Worm (Caenorhabditis elegans) whole organism, young adult: ENCODE data around the gene pks-1.

Source experiments
- B0019.2 ChIP-seq: fragments of 200-800 bp; sonication (Bioruptor generic); conservative IDR thresholded peaks from 2 replicates; pipeline ENCODE4 v1.3.6; 2022; ENCODE audit warnings: missing genetic modification reagents, missing genetic modification characterization, missing compliant biosample characterization
- B0035.1 ChIP-seq: sonication (generic microtip); optimal IDR thresholded peaks from 2 replicates; lab custom pipeline; 2016; ENCODE audit warnings: missing genetic modification characterization, mild to moderate bottlenecking, missing compliant biosample characterization, missing genotype, missing genetic modification reagents
- C17E4.6 ChIP-seq: fragments of 200-800 bp; sonication (Bioruptor generic); IDR thresholded peaks from 2 replicates; pipeline ENCODE4 v1.3.6; 2022; ENCODE audit warnings: missing genetic modification reagents, missing genetic modification characterization, missing compliant biosample characterization
- F52B5.7 ChIP-seq: sonication (generic microtip); optimal IDR thresholded peaks from 2 replicates; lab custom pipeline; 2016; ENCODE audit warnings: mild to moderate bottlenecking, missing genetic modification characterization, missing compliant biosample characterization
- F55B11.4 ChIP-seq: sonication (generic microtip); optimal IDR thresholded peaks from 2 replicates; lab custom pipeline; 2016; ENCODE audit warnings: missing compliant biosample characterization, missing genetic modification characterization, borderline replicate concordance; ENCODE audit not compliant: insufficient read depth
- F57A8.1 ChIP-seq: fragments of 200-800 bp; sonication (Bioruptor generic); optimal IDR thresholded peaks from 2 replicates; lab custom pipeline; 2018; ENCODE audit warnings: mild to moderate bottlenecking, missing genetic modification characterization, moderate library complexity, missing compliant biosample characterization
- Y53F4B.3 ChIP-seq: fragments of 200-800 bp; sonication (Bioruptor generic); IDR thresholded peaks from 2 replicates; pipeline ENCODE4 v1.3.6; 2022; ENCODE audit warnings: missing genetic modification reagents, missing genetic modification characterization, missing compliant biosample characterization
- Y67H2A.10 ChIP-seq: fragments of 200-800 bp; sonication (Bioruptor generic); conservative IDR thresholded peaks from 2 replicates; pipeline ENCODE4 v1.3.6; 2022; ENCODE audit warnings: missing genetic modification reagents, missing genetic modification characterization, missing compliant biosample characterization
- ama-1 ChIP-seq, 3 experiments: fragments of 150-350 bp in 1 of 3; sonication (generic microtip) in 2 of 3; optimal IDR thresholded peaks; 2 replicates each; lab custom pipeline; 2014 to 2018; ENCODE audit warnings: missing biosample characterization in 2 of 3, missing genetic modification characterization in 2 of 3, missing genetic modification reagents in 2 of 3
- athp-1 ChIP-seq: sonication (generic microtip); optimal IDR thresholded peaks from 2 replicates; lab custom pipeline; 2017; ENCODE audit warnings: mild to moderate bottlenecking, missing genetic modification characterization, missing compliant biosample characterization
- ceh-27 ChIP-seq: fragments of 200-800 bp; sonication (Bioruptor generic); optimal IDR thresholded peaks from 2 replicates; lab custom pipeline; 2018; ENCODE audit warnings: mild to moderate bottlenecking, missing genetic modification characterization, moderate library complexity, missing compliant biosample characterization
- ceh-40 ChIP-seq: fragments of 200-800 bp; sonication (Bioruptor generic); IDR thresholded peaks from 2 replicates; pipeline ENCODE4 v1.3.6; 2022; ENCODE audit warnings: missing genetic modification characterization, missing compliant biosample characterization
- chd-7 ChIP-seq: sonication (generic microtip); optimal IDR thresholded peaks from 2 replicates; lab custom pipeline; 2016; ENCODE audit warnings: mild to moderate bottlenecking, missing genetic modification characterization, moderate library complexity, missing compliant biosample characterization
- efl-1 ChIP-seq: fragments of 150-350 bp; optimal IDR thresholded peaks from 2 replicates; lab custom pipeline; 2014; ENCODE audit warnings: missing biosample characterization, missing genetic modification reagents, missing genetic modification characterization
- egl-18 ChIP-seq: fragments of 200-800 bp; sonication (Bioruptor generic); IDR thresholded peaks from 2 replicates; pipeline ENCODE4 v1.3.6; 2022; ENCODE audit warnings: missing genetic modification reagents, missing genetic modification characterization, missing compliant biosample characterization
- hlh-12 ChIP-seq: sonication (generic microtip); optimal IDR thresholded peaks from 2 replicates; lab custom pipeline; 2016; ENCODE audit warnings: missing genetic modification characterization, missing compliant biosample characterization
- hmg-1.2 ChIP-seq: fragments of 200-800 bp; sonication (Bioruptor generic); IDR thresholded peaks from 2 replicates; pipeline ENCODE4 v1.3.6; 2022; ENCODE audit warnings: missing genetic modification reagents, missing genetic modification characterization, missing compliant biosample characterization
- hsf-1 ChIP-seq: fragments of 200-800 bp; sonication (Bioruptor generic); IDR thresholded peaks from 2 replicates; pipeline ENCODE4 v1.3.6; 2022; ENCODE audit warnings: missing genetic modification reagents, missing genetic modification characterization, missing compliant biosample characterization
- lin-26 ChIP-seq: fragments of 200-800 bp; sonication (Bioruptor generic); IDR thresholded peaks from 2 replicates; pipeline ENCODE4 v1.3.6; 2022; ENCODE audit warnings: missing genetic modification reagents, missing genetic modification characterization, missing compliant biosample characterization
- lir-1 ChIP-seq: fragments of 200-800 bp; sonication (Bioruptor generic); conservative IDR thresholded peaks from 2 replicates; pipeline ENCODE4 v1.3.6; 2022; ENCODE audit warnings: missing genetic modification reagents, missing genetic modification characterization, missing compliant biosample characterization
- lsl-1 ChIP-seq: fragments of 200-800 bp; sonication (Bioruptor generic); optimal IDR thresholded peaks from 2 replicates; lab custom pipeline; 2018; ENCODE audit warnings: mild to moderate bottlenecking, missing genetic modification characterization, moderate library complexity, missing compliant biosample characterization
- madf-10 ChIP-seq: sonication (generic microtip); optimal IDR thresholded peaks from 2 replicates; lab custom pipeline; 2016; ENCODE audit warnings: mild to moderate bottlenecking, missing genetic modification characterization, missing compliant biosample characterization
- madf-6 ChIP-seq: fragments of 200-800 bp; sonication (Bioruptor generic); IDR thresholded peaks from 2 replicates; pipeline ENCODE4 v1.3.6; 2022; ENCODE audit warnings: missing genetic modification reagents, missing genetic modification characterization, missing compliant biosample characterization
- madf-8 ChIP-seq: fragments of 200-800 bp; sonication (Bioruptor generic); conservative IDR thresholded peaks from 2 replicates; pipeline ENCODE4 v1.3.6; 2022; ENCODE audit warnings: missing genetic modification reagents, missing genetic modification characterization, missing compliant biosample characterization
- mes-4 ChIP-seq: sonication (generic microtip); optimal IDR thresholded peaks from 2 replicates; lab custom pipeline; 2016; ENCODE audit warnings: missing genotype, missing genetic modification characterization, missing compliant biosample characterization
- mxl-1 ChIP-seq: sonication (generic microtip); optimal IDR thresholded peaks from 2 replicates; lab custom pipeline; 2016; ENCODE audit warnings: missing genetic modification characterization, missing compliant biosample characterization
- nfyb-1 ChIP-seq: fragments of 200-800 bp; sonication (Bioruptor generic); IDR thresholded peaks from 2 replicates; pipeline ENCODE4 v1.3.6; 2022; ENCODE audit warnings: missing genetic modification reagents, missing genetic modification characterization, missing compliant biosample characterization
- nhr-80 ChIP-seq: sonication (generic microtip); optimal IDR thresholded peaks from 2 replicates; lab custom pipeline; 2016; ENCODE audit warnings: missing genetic modification characterization, missing compliant biosample characterization
- rcor-1 ChIP-seq: fragments of 200-800 bp; sonication (Bioruptor generic); IDR thresholded peaks from 2 replicates; pipeline ENCODE4 v1.3.6; 2022; ENCODE audit warnings: missing genetic modification reagents, missing genetic modification characterization, missing compliant biosample characterization
- rec-8 ChIP-seq, 2 experiments: sonication (generic microtip); optimal IDR thresholded peaks; 2 replicates each; lab custom pipeline; 2016; ENCODE audit warnings: mild to moderate bottlenecking in 2 of 2, missing genetic modification characterization in 2 of 2, missing genetic modification reagents in 2 of 2, missing genotype in 2 of 2, missing biosample characterization in 1 of 2, missing compliant biosample characterization in 1 of 2, moderate library complexity in 1 of 2
- snpc-1.1 ChIP-seq: sonication (generic microtip); optimal IDR thresholded peaks from 2 replicates; lab custom pipeline; 2017; ENCODE audit warnings: missing genetic modification characterization, mild to moderate bottlenecking, missing compliant biosample characterization, antibody characterized with exemption, moderate library complexity, missing genotype, missing genetic modification reagents; ENCODE audit not compliant: insufficient read depth
- snpc-3.4 ChIP-seq: sonication (generic microtip); optimal IDR thresholded peaks from 2 replicates; lab custom pipeline; 2017; ENCODE audit warnings: missing genetic modification characterization, mild to moderate bottlenecking, missing compliant biosample characterization, antibody characterized with exemption, moderate library complexity, missing genotype, missing genetic modification reagents
- xnd-1 ChIP-seq: sonication (generic microtip); optimal IDR thresholded peaks from 2 replicates; lab custom pipeline; 2016; ENCODE audit warnings: missing genotype, missing genetic modification reagents, missing genetic modification characterization, missing compliant biosample characterization
- zfh-2 ChIP-seq: fragments of 200-800 bp; sonication (Bioruptor generic); conservative IDR thresholded peaks from 2 replicates; pipeline ENCODE4 v1.3.6; 2022; ENCODE audit warnings: missing genetic modification reagents, missing genetic modification characterization, missing compliant biosample characterization
- ztf-18 ChIP-seq: sonication (generic microtip); optimal IDR thresholded peaks from 2 replicates; lab custom pipeline; 2016; ENCODE audit warnings: missing genotype, mild to moderate bottlenecking, missing genetic modification characterization, missing compliant biosample characterization
- ztf-28 ChIP-seq: fragments of 200-800 bp; sonication (Bioruptor generic); IDR thresholded peaks from 2 replicates; pipeline ENCODE4 v1.3.6; 2022; ENCODE audit warnings: missing genetic modification reagents, missing genetic modification characterization, missing compliant biosample characterization

pks-1 gene

ce11 chrX:5372638-5373037 is 41.0 kb upstream of the pks-1 start, which contains the start of gene F35C8.8:
F35C8.8 (minus strand) TSS chrX:5372639.
- TF ChIP-seq madf-6 (GFP tag; lab: Robert Waterston, UW) = peak; percentile 80
- TF ChIP-seq rec-8 (tag; optimal IDR thresholded peaks at IDR 0.05; lab: Kevin White, UChicago) = no peak
- TF ChIP-seq hmg-1.2 (GFP tag; lab: Robert Waterston, UW) = peak; percentile 48
- no peak for TF ChIP-seq lin-26 (GFP tag; lab: Robert Waterston, UW)
- no peak for TF ChIP-seq ztf-18 (tag; lab: Kevin White, UChicago)
- no peak for TF ChIP-seq Y67H2A.10 (GFP tag; lab: Robert Waterston, UW)
- peak; percentile 66 for TF ChIP-seq efl-1 (GFP tag; lab: Kevin White, UChicago)
- peak; percentile 7 for TF ChIP-seq xnd-1 (tag; lab: Kevin White, UChicago)
- no peak for TF ChIP-seq hlh-12 (tag; lab: Kevin White, UChicago)
- TF ChIP-seq madf-8 (GFP tag; lab: Robert Waterston, UW) = peak; percentile 27; the same call in 1 of the 2 replicates

- TF ChIP-seq F55B11.4 (no peak), C17E4.6 (GFP tag; lab: Robert Waterston, UW) (no peak), Y53F4B.3 (GFP tag; lab: Robert Waterston, UW) (no peak), nfyb-1 (GFP tag; lab: Robert Waterston, UW) (no peak)
These were observed 40.0 kb upstream of the pks-1 start for ce11 chrX:5373597-5373996.

ce11 chrX:5374742-5375141 is 38.9 kb upstream of the pks-1 start, which contains the start of gene sek-4:
sek-4 (plus strand) TSS chrX:5375059.
- TF ChIP-seq nhr-80 (tag; lab: Kevin White, UChicago) (peak; percentile 57), mes-4 (tag; lab: Kevin White, UChicago) (no peak), ztf-28 (GFP tag; lab: Robert Waterston, UW) (no peak), mxl-1 (tag; lab: Kevin White, UChicago) (no peak), efl-1 (GFP tag; lab: Kevin White, UChicago) (no peak)

- TF ChIP-seq chd-7 (tag; lab: Kevin White, UChicago) (no peak), rcor-1 (GFP tag; lab: Robert Waterston, UW) (no peak), snpc-3.4 (no peak), madf-10 (tag; lab: Kevin White, UChicago) (no peak), hsf-1 (GFP tag; lab: Robert Waterston, UW) (no peak), zfh-2 (GFP tag; lab: Robert Waterston, UW) (no peak), F55B11.4 (no peak), ceh-27 (GFP tag; lab: Kevin White, UChicago) (no peak), lir-1 (GFP tag; lab: Robert Waterston, UW) (no peak)
These were observed 36.3 kb upstream of the pks-1 start, which contains the start of gene sek-5 for ce11 chrX:5377307-5377706. sek-5 (plus strand) TSS chrX:5377607.

ce11 chrX:5382778-5383177 is 30.8 kb upstream of the pks-1 start:
- TF ChIP-seq nfyb-1 (GFP tag; lab: Robert Waterston, UW) = no peak
- no peak for TF ChIP-seq snpc-1.1 (tag; lab: Kevin White, UChicago)
- no peak for TF ChIP-seq ztf-18 (tag; lab: Kevin White, UChicago)
- no peak for TF ChIP-seq madf-10 (tag; lab: Kevin White, UChicago)

ce11 chrX:5386558-5386957 is 27.1 kb upstream of the pks-1 start, which contains the start of gene kcnl-3:
kcnl-3 (plus strand) TSS chrX:5386858.
- TF ChIP-seq F52B5.7 (tag; lab: Kevin White, UChicago) (no peak), F55B11.4 (no peak), snpc-1.1 (tag; lab: Kevin White, UChicago) (no peak), egl-18 (GFP tag; lab: Robert Waterston, UW) (no peak), ama-1 (optimal IDR thresholded peaks at IDR 0.05; lab: Kevin White, UChicago) (no peak), ama-1 (GFP tag; optimal IDR thresholded peaks at IDR 0.05; lab: Kevin White, UChicago) (no peak), athp-1 (tag; lab: Kevin White, UChicago) (no peak), B0035.1 (tag; lab: Kevin White, UChicago) (no peak), lsl-1 (no peak), B0019.2 (GFP tag; lab: Robert Waterston, UW) (no peak), mes-4 (tag; lab: Kevin White, UChicago) (no peak), ceh-40 (no peak), F57A8.1 (GFP tag; lab: Kevin White, UChicago) (no peak)
